Worm (Caenorhabditis elegans): Measurements from ENCODE around the gene srw-41.

srw-41 gene

DNA sequence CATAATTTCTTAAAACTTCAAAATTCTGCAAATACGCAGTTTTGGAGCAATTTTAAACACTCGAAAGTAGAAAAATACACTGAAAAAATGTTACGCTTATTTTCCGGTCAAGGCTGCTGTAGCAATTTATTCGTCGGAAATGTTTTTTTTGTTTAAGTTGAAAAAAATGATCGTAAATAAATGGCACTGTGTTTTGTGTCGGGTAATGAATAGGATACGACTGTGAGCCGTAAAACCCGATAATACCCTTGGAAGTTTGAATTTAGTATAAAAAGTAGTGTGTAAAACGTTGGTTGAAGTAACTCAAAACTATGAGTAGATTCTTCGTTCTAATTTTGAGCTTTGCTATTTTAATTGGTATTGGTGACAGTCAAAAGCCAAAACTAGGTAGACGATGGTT is 29.6 kb downstream of the srw-41 start, which contains the start of gene T25E12.14:
Gene T25E12.14 (plus strand): TSS at position 301 of the 400 bp plus-strand sequence.
- no peak for TF ChIP-seq C08G9.2 (tag; optimal IDR thresholded peaks at IDR 0.05)
- TF ChIP-seq ceh-34 (tag; optimal IDR thresholded peaks at IDR 0.05): no peak
- no peak for TF ChIP-seq hlh-13 (GFP tag; optimal IDR thresholded peaks at IDR 0.05)
- TF ChIP-seq rnt-1 (tag; optimal IDR thresholded peaks at IDR 0.05): no peak
- no peak for TF ChIP-seq Y22D7AL.16 (tag; optimal IDR thresholded peaks at IDR 0.05)
- TF ChIP-seq ceh-22 (tag; optimal IDR thresholded peaks at IDR 0.05): no peak
- no peak for TF ChIP-seq unc-42 (tag; optimal IDR thresholded peaks at IDR 0.05)
- no peak for TF ChIP-seq C38D4.7 (GFP tag; optimal IDR thresholded peaks at IDR 0.05)
- TF ChIP-seq pqm-1 (tag; optimal IDR thresholded peaks at IDR 0.05): no peak
- TF ChIP-seq pat-9 (tag; optimal IDR thresholded peaks at IDR 0.05): no peak
- no peak for TF ChIP-seq hlh-30 (tag; optimal IDR thresholded peaks at IDR 0.05; ENCODE audit: insufficient read depth)
- no peak for TF ChIP-seq K09A11.1 (tag; optimal IDR thresholded peaks at IDR 0.05; ENCODE audit: insufficient read depth)
- TF ChIP-seq elt-2 (tag; optimal IDR thresholded peaks at IDR 0.05): no peak
- no peak for TF ChIP-seq nhr-11 (tag; optimal IDR thresholded peaks at IDR 0.05)
- no peak for TF ChIP-seq sox-2 (GFP tag; IDR thresholded peaks at IDR 0.05)
- TF ChIP-seq ets-4 (tag; optimal IDR thresholded peaks at IDR 0.05): no peak
- TF ChIP-seq K02D7.2 (tag; optimal IDR thresholded peaks at IDR 0.05): no peak
- no peak for TF ChIP-seq ref-2 (tag; optimal IDR thresholded peaks at IDR 0.05)

DNA sequence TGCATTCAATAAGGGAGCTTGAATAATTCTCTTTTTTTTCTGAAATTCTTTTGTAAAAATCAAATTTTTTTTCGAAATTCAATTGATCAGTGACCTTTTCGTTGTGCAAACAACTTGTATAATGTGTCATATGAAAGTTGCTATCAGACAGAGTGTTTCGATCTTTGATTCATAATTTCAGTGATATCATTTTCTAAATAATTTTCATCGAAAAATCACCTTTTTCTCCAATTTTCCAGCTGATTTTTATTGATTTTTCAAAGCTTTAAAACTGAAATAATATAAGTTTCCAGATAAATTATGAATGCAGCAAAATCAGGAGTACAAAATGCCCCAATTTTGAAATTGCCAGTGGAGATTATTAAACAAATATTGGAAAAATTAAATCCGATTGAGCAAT is 31.2 kb downstream of the srw-41 start, which contains the start of gene fbxa-127:
Gene fbxa-127 (plus strand): TSS at position 301 of the 400 bp plus-strand sequence.
- TF ChIP-seq unc-3 (GFP tag; conservative IDR thresholded peaks at IDR 0.05): no peak
- TF ChIP-seq unc-3 (tag; optimal IDR thresholded peaks at IDR 0.05): no peak
- no peak for TF ChIP-seq ceh-22 (tag; optimal IDR thresholded peaks at IDR 0.05)
- TF ChIP-seq ztf-16 (tag; optimal IDR thresholded peaks at IDR 0.05): no peak
- TF ChIP-seq pat-9 (tag; optimal IDR thresholded peaks at IDR 0.05): no peak
- TF ChIP-seq hlh-30 (tag; optimal IDR thresholded peaks at IDR 0.05; ENCODE audit: insufficient read depth): no peak
- TF ChIP-seq sox-4 (tag; optimal IDR thresholded peaks at IDR 0.05): no peak
- no peak for TF ChIP-seq ceh-31 (tag; optimal IDR thresholded peaks at IDR 0.05)
- no peak for TF ChIP-seq ceh-6 (GFP tag; optimal IDR thresholded peaks at IDR 0.05)
- no peak for TF ChIP-seq unc-42 (tag; optimal IDR thresholded peaks at IDR 0.05)
- no peak for TF ChIP-seq ama-1 (optimal IDR thresholded peaks at IDR 0.05)
- no peak for TF ChIP-seq ceh-9 (tag; optimal IDR thresholded peaks at IDR 0.05)
- TF ChIP-seq ets-4 (tag; optimal IDR thresholded peaks at IDR 0.05): no peak
- TF ChIP-seq T23F11.4 (GFP tag; optimal IDR thresholded peaks at IDR 0.05): no peak
- no peak for TF ChIP-seq npax-4 (tag; optimal IDR thresholded peaks at IDR 0.05)
- TF ChIP-seq tbx-2 (tag; optimal IDR thresholded peaks at IDR 0.05): no peak
- no peak for TF ChIP-seq ceh-34 (tag; optimal IDR thresholded peaks at IDR 0.05)
- no peak for TF ChIP-seq sdc-2 (tag; optimal IDR thresholded peaks at IDR 0.05)
- no peak for TF ChIP-seq F13H6.1 (tag; optimal IDR thresholded peaks at IDR 0.05)
- TF ChIP-seq ceh-2 (tag; optimal IDR thresholded peaks at IDR 0.05): no peak
- no peak for TF ChIP-seq syd-9 (tag; optimal IDR thresholded peaks at IDR 0.05)

DNA sequence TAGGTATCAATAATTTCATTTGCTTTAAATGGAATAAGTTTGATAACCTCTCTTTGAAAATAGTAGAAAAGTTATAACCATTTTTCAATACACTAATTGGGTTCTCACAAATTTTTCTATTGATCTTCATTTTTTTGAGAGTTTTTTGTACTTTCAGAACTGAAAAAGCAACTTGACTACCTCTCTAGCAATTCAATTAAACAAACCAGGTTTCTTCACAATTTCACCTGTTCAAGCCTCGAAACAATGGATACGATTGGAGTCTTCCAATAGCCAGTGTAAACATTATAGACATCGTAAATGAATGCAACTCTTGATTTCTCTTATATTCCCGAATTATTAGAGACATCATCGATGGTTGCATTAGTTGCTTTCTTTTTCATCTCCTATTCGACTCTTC is 32.7 kb downstream of the srw-41 start, which contains the start of gene srz-99:
Gene srz-99 (plus strand): TSS at position 301 of the 400 bp plus-strand sequence.
- TF ChIP-seq unc-55 (GFP tag; optimal IDR thresholded peaks at IDR 0.05) (no peak), hlh-30 (tag; optimal IDR thresholded peaks at IDR 0.05; ENCODE audit: insufficient read depth) (no peak), lim-6 (tag; optimal IDR thresholded peaks at IDR 0.05) (no peak), C08G9.2 (tag; optimal IDR thresholded peaks at IDR 0.05) (no peak), odd-2 (tag; optimal IDR thresholded peaks at IDR 0.05) (no peak), syd-9 (tag; optimal IDR thresholded peaks at IDR 0.05) (no peak), tbx-7 (tag; optimal IDR thresholded peaks at IDR 0.05) (no peak), rnt-1 (tag; optimal IDR thresholded peaks at IDR 0.05) (no peak), mec-3 (tag; optimal IDR thresholded peaks at IDR 0.05; ENCODE audit: borderline replicate concordance) (no peak), sox-2 (GFP tag; IDR thresholded peaks at IDR 0.05) (no peak), ets-4 (tag; optimal IDR thresholded peaks at IDR 0.05) (no peak), elt-2 (tag; optimal IDR thresholded peaks at IDR 0.05) (no peak), ceh-34 (tag; optimal IDR thresholded peaks at IDR 0.05) (no peak)
